Worm (Caenorhabditis elegans): ENCODE data around the gene Y41D4A.7.
A peak's percentile ranks its signal among the peaks of the same experiment; 100 is the strongest.

The Y41D4A.7 gene

ce11 chrIV:1769074-1769473 lies 7.7 kb upstream of the Y41D4A.7 start (continued):
- TF ChIP-seq ceh-31 (tag; optimal IDR thresholded peaks at IDR 0.05) (peak; percentile 22), elt-4 (tag; optimal IDR thresholded peaks at IDR 0.05) (peak; percentile 91), unc-86 (tag; optimal IDR thresholded peaks at IDR 0.05) (no peak), pros-1 (tag; optimal IDR thresholded peaks at IDR 0.05) (no peak), hlh-13 (GFP tag; optimal IDR thresholded peaks at IDR 0.05) (no peak), ceh-6 (GFP tag; optimal IDR thresholded peaks at IDR 0.05) (no peak), unc-3 (GFP tag; conservative IDR thresholded peaks at IDR 0.05) (no peak), unc-3 (tag; optimal IDR thresholded peaks at IDR 0.05) (no peak), sdc-2 (tag; optimal IDR thresholded peaks at IDR 0.05) (peak; percentile 25), ref-2 (tag; optimal IDR thresholded peaks at IDR 0.05) (no peak), eyg-1 (tag; optimal IDR thresholded peaks at IDR 0.05) (no peak), ceh-19 (GFP tag; optimal IDR thresholded peaks at IDR 0.05) (no peak), ceh-9 (tag; optimal IDR thresholded peaks at IDR 0.05) (no peak), nhr-11 (tag; optimal IDR thresholded peaks at IDR 0.05) (no peak), ceh-30 (tag; optimal IDR thresholded peaks at IDR 0.05) (no peak), ahr-1 (tag; optimal IDR thresholded peaks at IDR 0.05) (no peak), pag-3 (tag; optimal IDR thresholded peaks at IDR 0.05; ENCODE audit: borderline replicate concordance) (no peak)

- TF ChIP-seq ceh-6 (GFP tag; optimal IDR thresholded peaks at IDR 0.05) (no peak), pha-4 (tag; optimal IDR thresholded peaks at IDR 0.05) (no peak), ceh-22 (tag; optimal IDR thresholded peaks at IDR 0.05) (no peak), eyg-1 (tag; optimal IDR thresholded peaks at IDR 0.05) (no peak), tbx-7 (tag; optimal IDR thresholded peaks at IDR 0.05) (no peak), nhr-11 (tag; optimal IDR thresholded peaks at IDR 0.05) (no peak), hlh-6 (tag; optimal IDR thresholded peaks at IDR 0.05) (no peak), pax-1 (tag; optimal IDR thresholded peaks at IDR 0.05) (no peak), hlh-13 (GFP tag; optimal IDR thresholded peaks at IDR 0.05) (no peak), ceh-34 (tag; optimal IDR thresholded peaks at IDR 0.05) (no peak)
Measured at ce11 chrIV:1768288-1768687, 6.9 kb upstream of the Y41D4A.7 start, which contains the start of gene col-108. TSS of gene col-108 (plus strand) at chrIV:1768588.

- TF ChIP-seq nhr-11 (tag; optimal IDR thresholded peaks at IDR 0.05) (no peak), ceh-34 (tag; optimal IDR thresholded peaks at IDR 0.05) (no peak), unc-42 (tag; optimal IDR thresholded peaks at IDR 0.05) (peak; percentile 100), ceh-6 (GFP tag; optimal IDR thresholded peaks at IDR 0.05) (no peak), ets-4 (tag; optimal IDR thresholded peaks at IDR 0.05) (no peak), ceh-31 (tag; optimal IDR thresholded peaks at IDR 0.05) (peak; percentile 51), hlh-6 (tag; optimal IDR thresholded peaks at IDR 0.05) (no peak), pat-9 (tag; optimal IDR thresholded peaks at IDR 0.05) (no peak), ceh-14 (tag; optimal IDR thresholded peaks at IDR 0.05) (no peak)
Measured at ce11 chrIV:1765954-1766353, 4.6 kb upstream of the Y41D4A.7 start.

- TF ChIP-seq ahr-1 (tag; optimal IDR thresholded peaks at IDR 0.05) (no peak), ceh-34 (tag; optimal IDR thresholded peaks at IDR 0.05) (no peak), dve-1 (tag; optimal IDR thresholded peaks at IDR 0.05) (no peak), ama-1 (optimal IDR thresholded peaks at IDR 0.05) (no peak), tbx-7 (tag; optimal IDR thresholded peaks at IDR 0.05) (no peak), elt-2 (tag; optimal IDR thresholded peaks at IDR 0.05) (no peak), ref-2 (tag; optimal IDR thresholded peaks at IDR 0.05) (no peak), fkh-6 (tag; optimal IDR thresholded peaks at IDR 0.05) (no peak)
Measured at ce11 chrIV:1763452-1763851, 2.1 kb upstream of the Y41D4A.7 start.

ce11 chrIV:1758595-1758994 lies 2.8 kb downstream of the Y41D4A.7 start:
- TF ChIP-seq unc-55 (GFP tag; optimal IDR thresholded peaks at IDR 0.05) (peak; percentile 4), F13H6.1 (tag; optimal IDR thresholded peaks at IDR 0.05) (no peak), hlh-15 (tag; optimal IDR thresholded peaks at IDR 0.05) (no peak), ets-4 (tag; optimal IDR thresholded peaks at IDR 0.05) (no peak), ceh-18 (tag; optimal IDR thresholded peaks at IDR 0.05) (peak; percentile 30)

Measured in whole organism, late embryonic.